Fruit fly (Drosophila melanogaster) whole organism, adult: ENCODE data around the gene CG5568.

ENCODE experiments used
- CG11617 ChIP-seq: fragments of 200-800 bp; sonication (Bioruptor generic); optimal IDR thresholded peaks from 2 replicates; lab custom pipeline; 2017; ENCODE audit warnings: mild to moderate bottlenecking, missing biosample characterization, missing genetic modification reagents, missing genetic modification characterization
- CG12768 ChIP-seq: fragments of 200-800 bp; sonication (Bioruptor generic); optimal IDR thresholded peaks from 2 replicates; lab custom pipeline; 2017; ENCODE audit warnings: missing biosample characterization, missing genetic modification characterization, mild to moderate bottlenecking, moderate library complexity, missing genetic modification reagents
- CG14711 ChIP-seq: fragments of 200-800 bp; sonication (Bioruptor generic); optimal IDR thresholded peaks from 2 replicates; lab custom pipeline; 2018; ENCODE audit warnings: missing biosample characterization, mild to moderate bottlenecking, missing genetic modification characterization, moderate library complexity
- CG1620 ChIP-seq: fragments of 200-800 bp; sonication (Bioruptor generic); optimal IDR thresholded peaks from 2 replicates; lab custom pipeline; 2016; ENCODE audit warnings: missing biosample characterization, missing genetic modification characterization
- CG33017 ChIP-seq: fragments of 200-800 bp; sonication (Bioruptor generic); optimal IDR thresholded peaks from 2 replicates; lab custom pipeline; 2018; ENCODE audit warnings: missing biosample characterization, mild to moderate bottlenecking, missing genetic modification characterization, moderate library complexity
- CG5204 ChIP-seq: fragments of 200-800 bp; sonication (Bioruptor generic); optimal IDR thresholded peaks from 2 replicates; lab custom pipeline; 2016; ENCODE audit warnings: missing biosample characterization, missing genetic modification characterization
- CG7045 ChIP-seq: fragments of 200-800 bp; sonication (Bioruptor generic); optimal IDR thresholded peaks from 2 replicates; lab custom pipeline; 2017; ENCODE audit warnings: missing biosample characterization, mild to moderate bottlenecking, missing genetic modification characterization
- CG7101 ChIP-seq: fragments of 200-800 bp; sonication (Bioruptor generic); optimal IDR thresholded peaks from 2 replicates; lab custom pipeline; 2018; ENCODE audit warnings: missing biosample characterization, mild to moderate bottlenecking, missing genetic modification characterization, moderate library complexity
- Clk ChIP-seq: fragments of 200-800 bp; sonication (Bioruptor generic); optimal IDR thresholded peaks from 2 replicates; lab custom pipeline; 2017; ENCODE audit warnings: missing biosample characterization, missing genetic modification characterization
- Crg-1 ChIP-seq: fragments of 200-800 bp; sonication (Bioruptor generic); optimal IDR thresholded peaks from 2 replicates; lab custom pipeline; 2016; ENCODE audit warnings: missing biosample characterization, missing genetic modification characterization
- Hr96 ChIP-seq: fragments of 200-800 bp; sonication (Bioruptor generic); optimal IDR thresholded peaks from 2 replicates; lab custom pipeline; 2016; ENCODE audit warnings: missing biosample characterization, missing genetic modification characterization
- Mnt ChIP-seq: fragments of 200-800 bp; sonication (Bioruptor generic); optimal IDR thresholded peaks from 2 replicates; lab custom pipeline; 2016; ENCODE audit warnings: missing biosample characterization, mild to moderate bottlenecking, missing genetic modification characterization
- bab1 ChIP-seq: fragments of 200-800 bp; sonication (Bioruptor generic); optimal IDR thresholded peaks from 3 replicates; lab custom pipeline; 2019; ENCODE audit warnings: missing biosample characterization, mild to moderate bottlenecking, missing genetic modification characterization, moderate library complexity
- cic ChIP-seq: fragments of 200-800 bp; sonication (Bioruptor generic); optimal IDR thresholded peaks from 2 replicates; lab custom pipeline; 2017; ENCODE audit warnings: missing biosample characterization, mild to moderate bottlenecking, missing genetic modification characterization, moderate library complexity
- cnc ChIP-seq, 2 experiments: fragments of >200 bp; optimal IDR thresholded peaks; 2 replicates each; lab custom pipeline; 2017
- kay ChIP-seq: fragments of 200-800 bp; sonication (Bioruptor generic); peaks from one replicate; lab custom pipeline; 2016; ENCODE audit warnings: missing biosample characterization, missing genetic modification characterization, borderline replicate concordance
- ovo ChIP-seq: fragments of 200-800 bp; sonication (Bioruptor generic); optimal IDR thresholded peaks from 2 replicates; lab custom pipeline; 2016; ENCODE audit warnings: missing biosample characterization, missing genetic modification characterization
- pad ChIP-seq: fragments of 200-800 bp; sonication (Bioruptor generic); optimal IDR thresholded peaks from 3 replicates; lab custom pipeline; 2017; ENCODE audit warnings: missing biosample characterization, missing genetic modification characterization, mild to moderate bottlenecking, moderate library complexity, missing genetic modification reagents
- tj ChIP-seq: fragments of 200-800 bp; sonication (Bioruptor generic); optimal IDR thresholded peaks from 3 replicates; lab custom pipeline; 2017; ENCODE audit warnings: missing biosample characterization, mild to moderate bottlenecking, missing genetic modification characterization, moderate library complexity
- toe ChIP-seq: fragments of 200-800 bp; sonication (Bioruptor generic); optimal IDR thresholded peaks from 2 replicates; lab custom pipeline; 2016; ENCODE audit warnings: missing biosample characterization, missing genetic modification characterization

Gene CG5568

dm6 chr3L:5856919-5857318, 14.4 kb upstream of the CG5568 start:
- TF ChIP-seq Hr96 (GFP tag; lab: Kevin White, UChicago) (no peak), kay (GFP tag; lab: Kevin White, UChicago) (no peak), Clk (no peak), CG5204 (no peak), CG7101 (tag; lab: Kevin White, UChicago) (no peak), CG11617 (GFP tag; lab: Kevin White, UChicago) (no peak), cic (GFP tag; lab: Kevin White, UChicago) (no peak), pad (no peak)

dm6 chr3L:5859029-5859428, 12.3 kb upstream of the CG5568 start:
- TF ChIP-seq ovo (GFP tag; lab: Kevin White, UChicago) (no peak), CG14711 (tag; lab: Kevin White, UChicago) (no peak), tj (GFP tag; lab: Kevin White, UChicago) (no peak), Clk (no peak), CG11617 (GFP tag; lab: Kevin White, UChicago) (no peak), pad (no peak), bab1 (GFP tag; lab: Kevin White, UChicago) (no peak), Mnt (GFP tag; lab: Kevin White, UChicago) (no peak), kay (GFP tag; lab: Kevin White, UChicago) (no peak), CG12768 (GFP tag; lab: Kevin White, UChicago) (no peak), CG5204 (no peak), CG1620 (GFP tag; lab: Kevin White, UChicago) (no peak), Hr96 (GFP tag; lab: Kevin White, UChicago) (no peak), CG7045 (GFP tag; lab: Kevin White, UChicago) (no peak), toe (GFP tag; lab: Kevin White, UChicago) (no peak)

dm6 chr3L:5862994-5863393, 8.3 kb upstream of the CG5568 start:
- TF ChIP-seq Clk (no peak), Hr96 (GFP tag; lab: Kevin White, UChicago) (no peak), CG11617 (GFP tag; lab: Kevin White, UChicago) (no peak), CG12768 (GFP tag; lab: Kevin White, UChicago) (no peak), bab1 (GFP tag; lab: Kevin White, UChicago) (no peak), CG7101 (tag; lab: Kevin White, UChicago) (no peak), CG14711 (tag; lab: Kevin White, UChicago) (no peak), cic (GFP tag; lab: Kevin White, UChicago) (no peak), CG1620 (GFP tag; lab: Kevin White, UChicago) (no peak), CG5204 (no peak), toe (GFP tag; lab: Kevin White, UChicago) (no peak), Crg-1 (no peak), kay (GFP tag; lab: Kevin White, UChicago) (no peak), Mnt (GFP tag; lab: Kevin White, UChicago) (no peak), pad (no peak), ovo (GFP tag; lab: Kevin White, UChicago) (no peak), CG33017 (no peak), cnc (optimal IDR thresholded peaks at IDR 0.05; lab: Kevin White, UChicago) (no peak)

dm6 chr3L:5863868-5864413, 7.4 kb upstream of the CG5568 start:
- TF ChIP-seq CG7045 (GFP tag; lab: Kevin White, UChicago) (no peak), CG5204 (no peak), CG33017 (no peak), cic (GFP tag; lab: Kevin White, UChicago) (no peak), Mnt (GFP tag; lab: Kevin White, UChicago) (no peak), cnc (optimal IDR thresholded peaks at IDR 0.05; lab: Kevin White, UChicago) (no peak), ovo (GFP tag; lab: Kevin White, UChicago) (no peak), CG7101 (tag; lab: Kevin White, UChicago) (no peak), CG1620 (GFP tag; lab: Kevin White, UChicago) (no peak), Crg-1 (no peak), kay (GFP tag; lab: Kevin White, UChicago) (no peak), CG11617 (GFP tag; lab: Kevin White, UChicago) (no peak), toe (GFP tag; lab: Kevin White, UChicago) (no peak), bab1 (GFP tag; lab: Kevin White, UChicago) (no peak), Clk (no peak), CG12768 (GFP tag; lab: Kevin White, UChicago) (no peak)

dm6 chr3L:5866924-5867323, 4.4 kb upstream of the CG5568 start:
- TF ChIP-seq toe (GFP tag; lab: Kevin White, UChicago) (no peak), pad (no peak), CG14711 (tag; lab: Kevin White, UChicago) (no peak), CG11617 (GFP tag; lab: Kevin White, UChicago) (no peak), tj (GFP tag; lab: Kevin White, UChicago) (no peak), kay (GFP tag; lab: Kevin White, UChicago) (no peak), ovo (GFP tag; lab: Kevin White, UChicago) (no peak), Crg-1 (no peak), CG5204 (no peak), CG33017 (no peak), Mnt (GFP tag; lab: Kevin White, UChicago) (no peak), cic (GFP tag; lab: Kevin White, UChicago) (no peak), Hr96 (GFP tag; lab: Kevin White, UChicago) (no peak), CG7045 (GFP tag; lab: Kevin White, UChicago) (no peak), CG7101 (tag; lab: Kevin White, UChicago) (no peak), bab1 (GFP tag; lab: Kevin White, UChicago) (no peak), CG1620 (GFP tag; lab: Kevin White, UChicago) (no peak)
